Worm (Caenorhabditis elegans): Measurements from ENCODE around the gene nos-2.

DNA sequence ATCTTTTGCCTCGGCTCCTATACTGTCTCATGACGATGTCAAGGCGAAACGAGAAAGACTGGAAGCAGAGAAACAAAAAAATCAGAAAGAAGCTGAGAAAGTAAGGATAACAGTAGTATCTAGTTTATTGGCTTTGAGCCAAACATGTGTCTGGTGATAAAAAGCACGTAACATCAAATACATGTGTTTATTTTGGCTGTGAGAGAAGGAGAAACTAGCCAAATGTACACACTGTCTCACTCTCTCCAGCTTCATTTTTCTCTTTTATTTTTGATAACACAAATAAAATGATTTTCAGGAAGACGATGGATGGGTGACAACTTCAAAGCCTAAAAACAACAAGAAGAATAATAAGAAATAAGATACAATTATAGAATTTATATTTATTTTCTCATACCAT lies 35.9 kb upstream of the nos-2 start:
- TF ChIP-seq ceh-82 (tag; optimal IDR thresholded peaks at IDR 0.05) (no peak), pqm-1 (tag; optimal IDR thresholded peaks at IDR 0.05) (no peak), xbp-1 (tag; optimal IDR thresholded peaks at IDR 0.05) (no peak), hlh-4 (tag; optimal IDR thresholded peaks at IDR 0.05) (no peak)

All from whole organism, L1 larva.